Worm (Caenorhabditis elegans): ENCODE measurements around the gene F21D9.11.

- TF ChIP-seq W03F9.2 (tag; optimal IDR thresholded peaks at IDR 0.05) = no peak
- no peak for TF ChIP-seq him-1 (tag; optimal IDR thresholded peaks at IDR 0.05)
These were observed 44.8 kb downstream of the F21D9.11 start, which contains the start of gene F55C9.6 for ce11 chrV:19296723-19297122.
